Worm (Caenorhabditis elegans): ENCODE results near the gene gpa-13.

ce11 chrV:12729220-12729619, 25.5 kb downstream of the gpa-13 start, which contains the start of gene R11D1.10:
- TF ChIP-seq flt-1 (GFP tag; IDR thresholded peaks at IDR 0.05) (no peak), F13C5.2 (tag; optimal IDR thresholded peaks at IDR 0.05) (no peak), ceh-36 (tag; optimal IDR thresholded peaks at IDR 0.05) (no peak), tbx-11 (GFP tag; IDR thresholded peaks at IDR 0.05) (no peak), hnd-1 (tag; optimal IDR thresholded peaks at IDR 0.05) (no peak), ama-1 (optimal IDR thresholded peaks at IDR 0.05) (no peak), pes-1 (GFP tag; IDR thresholded peaks at IDR 0.05) (no peak), tra-4 (tag; optimal IDR thresholded peaks at IDR 0.05) (no peak), scrt-1 (GFP tag; IDR thresholded peaks at IDR 0.05) (no peak), hmbx-1 (tag; optimal IDR thresholded peaks at IDR 0.05) (no peak), aly-1 (tag; optimal IDR thresholded peaks at IDR 0.05) (no peak), ceh-13 (GFP tag; optimal IDR thresholded peaks at IDR 0.05) (no peak)
